Fruit fly (Drosophila melanogaster) whole organism, prepupa: Measurements from ENCODE around the gene CG33235.

Experiments
- Blimp-1 ChIP-seq: fragments of 200-800 bp; sonication (Bioruptor generic); optimal IDR thresholded peaks from 3 replicates; lab custom pipeline; 2017; ENCODE audit warnings: missing biosample characterization, missing genetic modification characterization, mild to moderate bottlenecking, moderate library complexity, missing genetic modification reagents
- CG10631 ChIP-seq: fragments of 200-800 bp; sonication (Bioruptor generic); optimal IDR thresholded peaks from 2 replicates; lab custom pipeline; 2016; ENCODE audit warnings: missing biosample characterization, missing genetic modification characterization
- CG11294 ChIP-seq: fragments of 200-800 bp; sonication (Bioruptor generic); IDR thresholded peaks from 2 replicates; pipeline ENCODE4 v1.3.6; 2022; ENCODE audit warnings: missing biosample characterization, missing genetic modification characterization
- CG11902 ChIP-seq: fragments of 200-800 bp; sonication (Bioruptor generic); optimal IDR thresholded peaks from 3 replicates; lab custom pipeline; 2016; ENCODE audit warnings: missing biosample characterization, missing genetic modification characterization
- CG1621 ChIP-seq: fragments of 200-800 bp; sonication (Bioruptor generic); optimal IDR thresholded peaks from 3 replicates; lab custom pipeline; 2018; ENCODE audit warnings: missing biosample characterization, mild to moderate bottlenecking, missing genetic modification characterization
- CG16779 ChIP-seq: fragments of 200-800 bp; sonication (Bioruptor generic); optimal IDR thresholded peaks from 3 replicates; lab custom pipeline; 2017; ENCODE audit warnings: missing biosample characterization, mild to moderate bottlenecking, missing genetic modification characterization
- CG3032 ChIP-seq: fragments of 200-800 bp; optimal IDR thresholded peaks from 2 replicates; lab custom pipeline; 2019; ENCODE audit warnings: missing biosample characterization, mild to moderate bottlenecking, missing genetic modification characterization, moderate library complexity
- CG31627 ChIP-seq: fragments of 200-800 bp; sonication (Bioruptor generic); optimal IDR thresholded peaks from 3 replicates; lab custom pipeline; 2016; ENCODE audit warnings: missing biosample characterization, missing genetic modification characterization
- CG32006 ChIP-seq: fragments of 200-800 bp; sonication (Bioruptor generic); optimal IDR thresholded peaks from 3 replicates; lab custom pipeline; 2017; ENCODE audit warnings: missing biosample characterization, mild to moderate bottlenecking, missing genetic modification characterization
- CG34406 ChIP-seq: fragments of 200-800 bp; sonication (Bioruptor generic); optimal IDR thresholded peaks from 3 replicates; lab custom pipeline; 2016; ENCODE audit warnings: missing biosample characterization, missing genetic modification characterization
- CG4318 ChIP-seq: fragments of 200-800 bp; sonication (Bioruptor generic); optimal IDR thresholded peaks from 3 replicates; lab custom pipeline; 2017; ENCODE audit warnings: missing biosample characterization, mild to moderate bottlenecking, missing genetic modification characterization
- CG6792 ChIP-seq: fragments of 200-800 bp; sonication (Bioruptor generic); optimal IDR thresholded peaks from 3 replicates; lab custom pipeline; 2016; ENCODE audit warnings: missing biosample characterization, missing genetic modification characterization
- CG6808 ChIP-seq: fragments of 200-800 bp; sonication (Bioruptor generic); optimal IDR thresholded peaks from 3 replicates; lab custom pipeline; 2017; ENCODE audit warnings: missing biosample characterization, missing genetic modification characterization, mild to moderate bottlenecking, moderate library complexity, missing genetic modification reagents
- CG6854 ChIP-seq: fragments of 200-800 bp; sonication (Bioruptor generic); optimal IDR thresholded peaks from 2 replicates; lab custom pipeline; 2017; ENCODE audit warnings: missing biosample characterization, mild to moderate bottlenecking, missing genetic modification characterization
- CG7368 ChIP-seq: fragments of 200-800 bp; sonication (Bioruptor generic); optimal IDR thresholded peaks from 3 replicates; lab custom pipeline; 2016; ENCODE audit warnings: missing biosample characterization, missing genetic modification characterization
- CG8119 ChIP-seq: fragments of 200-800 bp; sonication (Bioruptor generic); IDR thresholded peaks from 3 replicates; pipeline ENCODE4 v1.3.6; 2022; ENCODE audit warnings: missing biosample characterization, missing genetic modification characterization
- CG8319 ChIP-seq: fragments of 200-800 bp; sonication (Bioruptor generic); optimal IDR thresholded peaks from 3 replicates; lab custom pipeline; 2016; ENCODE audit warnings: missing biosample characterization, missing genetic modification characterization
- Eip78C ChIP-seq: fragments of 200-800 bp; sonication (Bioruptor generic); peaks from one replicate; lab custom pipeline; 2016; ENCODE audit warnings: missing biosample characterization, missing genetic modification characterization
- Ets21C ChIP-seq: fragments of 200-800 bp; sonication (Bioruptor generic); optimal IDR thresholded peaks from 3 replicates; lab custom pipeline; 2016; ENCODE audit warnings: missing biosample characterization, missing genetic modification characterization
- Ets96B ChIP-seq: fragments of 200-800 bp; optimal IDR thresholded peaks from 2 replicates; lab custom pipeline; 2019; ENCODE audit warnings: missing biosample characterization, mild to moderate bottlenecking, missing genetic modification characterization, moderate library complexity
- Gug ChIP-seq: fragments of 200-800 bp; sonication (Bioruptor generic); IDR thresholded peaks from 2 replicates; pipeline ENCODE4 v1.3.6; 2022; ENCODE audit warnings: missing biosample characterization, missing genetic modification characterization
- Hr38 ChIP-seq: sonication (Bioruptor generic); optimal IDR thresholded peaks from 2 replicates; lab custom pipeline; 2016; ENCODE audit warnings: missing biosample characterization, missing genetic modification characterization
- Hr39 ChIP-seq: fragments of 200-800 bp; sonication (Bioruptor generic); optimal IDR thresholded peaks from 2 replicates; lab custom pipeline; 2016; ENCODE audit warnings: missing biosample characterization, missing genetic modification characterization
- Lpt ChIP-seq: fragments of 200-800 bp; sonication (Bioruptor generic); optimal IDR thresholded peaks from 3 replicates; lab custom pipeline; 2016; ENCODE audit warnings: missing biosample characterization, missing genetic modification characterization
- Met ChIP-seq: fragments of 200-800 bp; sonication (Bioruptor generic); optimal IDR thresholded peaks from 3 replicates; lab custom pipeline; 2016; ENCODE audit warnings: missing biosample characterization, missing genetic modification characterization
- Smox ChIP-seq: fragments of 200-800 bp; sonication (Bioruptor generic); optimal IDR thresholded peaks from 3 replicates; lab custom pipeline; 2016; ENCODE audit warnings: missing biosample characterization, missing genetic modification characterization
- Sox102F ChIP-seq: fragments of 200-800 bp; sonication (Bioruptor generic); optimal IDR thresholded peaks from 2 replicates; lab custom pipeline; 2016; ENCODE audit warnings: missing biosample characterization, mild to moderate bottlenecking, missing genetic modification characterization
- Sox14 ChIP-seq: fragments of 200-800 bp; sonication (Bioruptor generic); optimal IDR thresholded peaks from 3 replicates; lab custom pipeline; 2016; ENCODE audit warnings: missing biosample characterization, missing genetic modification characterization
- Sox15 ChIP-seq: fragments of 200-800 bp; sonication (Bioruptor generic); optimal IDR thresholded peaks from 3 replicates; lab custom pipeline; 2016; ENCODE audit warnings: missing biosample characterization, missing genetic modification characterization
- achi ChIP-seq: fragments of 200-800 bp; sonication (Bioruptor generic); optimal IDR thresholded peaks from 3 replicates; lab custom pipeline; 2016; ENCODE audit warnings: missing biosample characterization, missing genetic modification characterization
- acj6 ChIP-seq: fragments of 200-800 bp; sonication (Bioruptor generic); optimal IDR thresholded peaks from 3 replicates; lab custom pipeline; 2016; ENCODE audit warnings: missing biosample characterization, missing genetic modification characterization
- cyc ChIP-seq: fragments of 200-800 bp; sonication (Bioruptor generic); optimal IDR thresholded peaks from 3 replicates; lab custom pipeline; 2016; ENCODE audit warnings: missing biosample characterization, missing genetic modification characterization
- dac ChIP-seq: fragments of 200-800 bp; sonication (Bioruptor generic); optimal IDR thresholded peaks from 2 replicates; lab custom pipeline; 2017; ENCODE audit warnings: missing biosample characterization, mild to moderate bottlenecking, missing genetic modification characterization
- dsx ChIP-seq: fragments of 200-800 bp; optimal IDR thresholded peaks from 3 replicates; lab custom pipeline; 2019; ENCODE audit warnings: missing biosample characterization, mild to moderate bottlenecking, missing genetic modification characterization, moderate library complexity; ENCODE audit not compliant: poor library complexity, severe bottlenecking
- eg ChIP-seq: fragments of 200-800 bp; sonication (Bioruptor generic); IDR thresholded peaks from 3 replicates; pipeline ENCODE4 v1.3.6; 2022; ENCODE audit warnings: missing biosample characterization, missing genetic modification characterization
- esn ChIP-seq: fragments of 200-800 bp; sonication (Bioruptor generic); optimal IDR thresholded peaks from 2 replicates; lab custom pipeline; 2016; ENCODE audit warnings: missing biosample characterization, mild to moderate bottlenecking, missing genetic modification characterization, moderate library complexity
- fd59A ChIP-seq: fragments of 200-800 bp; sonication (Bioruptor generic); optimal IDR thresholded peaks from 2 replicates; lab custom pipeline; 2017; ENCODE audit warnings: missing biosample characterization, mild to moderate bottlenecking, missing genetic modification characterization, missing genetic modification reagents
- fd85E ChIP-seq: fragments of 200-800 bp; sonication (Bioruptor generic); optimal IDR thresholded peaks from 3 replicates; lab custom pipeline; 2016; ENCODE audit warnings: missing biosample characterization, missing genetic modification characterization
- fkh ChIP-seq: fragments of 200-800 bp; sonication (Bioruptor generic); optimal IDR thresholded peaks from 3 replicates; lab custom pipeline; 2017; ENCODE audit warnings: missing biosample characterization, mild to moderate bottlenecking, missing genetic modification characterization, moderate library complexity
- lz ChIP-seq: fragments of 200-800 bp; sonication (Bioruptor generic); optimal IDR thresholded peaks from 3 replicates; lab custom pipeline; 2016; ENCODE audit warnings: missing biosample characterization, missing genetic modification characterization
- pdm3 ChIP-seq: fragments of 200-800 bp; sonication (Bioruptor generic); optimal IDR thresholded peaks from 3 replicates; lab custom pipeline; 2016; ENCODE audit warnings: missing biosample characterization, missing genetic modification characterization
- salr ChIP-seq, 2 experiments: fragments of 200-800 bp; sonication (Bioruptor generic); optimal IDR thresholded peaks; 3 replicates each; lab custom pipeline; 2016 to 2018; ENCODE audit warnings: missing biosample characterization in 2 of 2, missing genetic modification characterization in 2 of 2, mild to moderate bottlenecking in 1 of 2
- spab ChIP-seq: fragments of 200-800 bp; sonication (Bioruptor generic); optimal IDR thresholded peaks from 2 replicates; lab custom pipeline; 2017; ENCODE audit warnings: missing biosample characterization, mild to moderate bottlenecking, missing genetic modification characterization, missing genetic modification reagents
- svp ChIP-seq: fragments of 200-800 bp; sonication (Bioruptor generic); peaks from one replicate; lab custom pipeline; 2016; ENCODE audit warnings: missing biosample characterization, missing genetic modification characterization
- topi ChIP-seq: fragments of 200-800 bp; sonication (Bioruptor generic); optimal IDR thresholded peaks from 3 replicates; lab custom pipeline; 2016; ENCODE audit warnings: missing biosample characterization, missing genetic modification characterization

The CG33235 gene

DNA sequence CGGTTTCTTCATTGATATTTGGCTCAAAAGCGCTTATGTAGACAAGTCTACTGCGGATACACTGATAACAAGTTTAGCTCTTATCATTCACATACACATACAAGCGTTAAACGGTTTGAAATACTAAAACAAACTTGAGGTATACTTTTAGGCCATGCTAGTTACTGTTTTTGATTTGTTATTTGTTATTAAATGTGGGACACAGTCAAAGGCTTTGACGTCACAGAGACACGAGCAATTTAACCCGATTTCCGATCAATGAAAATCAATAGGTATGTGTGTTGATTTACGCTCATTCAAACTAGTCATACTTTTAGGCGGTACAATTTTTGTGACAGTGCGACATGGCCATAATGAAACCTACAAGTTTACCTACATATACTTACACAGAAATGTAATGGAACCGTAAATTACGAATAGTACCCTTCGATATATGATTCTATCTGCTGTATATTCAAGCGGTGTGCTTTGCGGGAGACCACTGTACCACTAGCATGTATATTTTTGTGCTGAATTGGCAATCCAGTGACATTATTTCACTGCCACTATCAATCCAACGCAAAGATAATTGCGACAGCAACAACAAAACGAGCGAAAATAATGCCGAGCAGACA lies 44.5 kb downstream of the CG33235 start (continued):
- TF ChIP-seq fkh (GFP tag; lab: Kevin White, UChicago) (peak; percentile 52), Sox102F (peak; percentile 77), Lpt (GFP tag; lab: Kevin White, UChicago) (peak; percentile 64), CG11902 (GFP tag; lab: Kevin White, UChicago) (peak; percentile 79), CG1621 (tag; lab: Kevin White, UChicago) (peak; percentile 72), acj6 (GFP tag; lab: Kevin White, UChicago) (peak; percentile 85), Sox15 (GFP tag; lab: Kevin White, UChicago) (peak; percentile 75), CG6854 (peak; percentile 18), achi (GFP tag; lab: Kevin White, UChicago) (peak; percentile 76), cyc (GFP tag; lab: Kevin White, UChicago) (peak; percentile 86), pdm3 (GFP tag; lab: Kevin White, UChicago) (peak; percentile 89), eg (GFP tag; lab: Robert Waterston, UW) (peak; percentile 94), Gug (GFP tag; lab: Robert Waterston, UW) (peak; percentile 85), CG3032 (tag; lab: Kevin White, UChicago) (peak; percentile 61), CG6808 (GFP tag; lab: Kevin White, UChicago) (peak; percentile 26), svp (GFP tag; lab: Kevin White, UChicago) (peak; percentile 91), dsx (GFP tag; lab: Kevin White, UChicago) (peak; percentile 59), Met (GFP tag; lab: Kevin White, UChicago) (peak; percentile 82), Sox14 (GFP tag; lab: Kevin White, UChicago) (peak; percentile 86), fd85E (GFP tag; lab: Kevin White, UChicago) (peak; percentile 43), CG16779 (tag; lab: Kevin White, UChicago) (peak; percentile 66)

DNA sequence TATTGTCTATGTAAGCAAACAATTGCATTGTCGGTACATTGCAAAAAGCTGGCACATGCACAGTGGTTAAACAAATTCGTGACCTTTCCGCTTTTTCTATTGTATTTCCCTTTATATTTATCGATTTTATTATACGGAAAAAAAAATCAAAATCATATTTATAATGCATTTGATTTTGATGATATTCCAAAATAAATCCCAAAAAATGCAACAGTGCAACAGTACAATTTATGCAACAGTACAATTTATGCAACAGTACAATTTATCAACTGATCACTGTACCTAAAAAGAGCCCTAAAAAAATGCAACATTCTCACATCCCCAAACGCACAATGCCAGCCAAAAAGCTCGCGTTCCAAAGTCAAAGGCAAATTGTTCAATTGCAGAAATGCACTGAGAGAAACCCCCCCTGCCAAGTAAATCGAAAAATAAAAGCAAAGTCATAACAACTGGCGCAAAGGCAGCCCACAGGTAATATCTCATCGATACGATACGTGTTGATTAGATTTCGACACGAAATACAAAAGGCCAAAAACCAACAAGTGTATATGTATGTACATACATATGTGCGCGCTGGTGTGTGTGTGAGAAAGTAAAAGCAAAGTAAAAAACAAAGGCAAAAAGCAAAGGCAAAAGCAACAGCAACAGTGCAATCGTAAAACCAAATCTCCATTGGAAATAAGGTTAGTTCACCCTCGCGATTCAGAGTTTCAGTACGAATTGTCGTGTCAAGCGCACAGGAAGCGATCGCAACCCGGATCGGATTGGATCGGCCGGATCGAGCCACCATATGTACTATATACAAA lies 49.3 kb downstream of the CG33235 start, which contains the start of gene Sk1:
TSS of gene Sk1 (plus strand) at position 711 of the 806 bp plus-strand sequence.
- TF ChIP-seq CG4318 (no peak), spab (GFP tag; lab: Kevin White, UChicago) (no peak), dac (GFP tag; lab: Kevin White, UChicago) (no peak), Gug (GFP tag; lab: Robert Waterston, UW) (no peak), Blimp-1 (GFP tag; lab: Kevin White, UChicago) (peak; percentile 5), fkh (GFP tag; lab: Kevin White, UChicago) (no peak), Hr38 (GFP tag; lab: Kevin White, UChicago) (no peak), Ets96B (no peak), Sox14 (GFP tag; lab: Kevin White, UChicago) (no peak), CG8319 (GFP tag; lab: Kevin White, UChicago) (no peak), fd59A (no peak), topi (GFP tag; lab: Kevin White, UChicago) (peak; percentile 33), svp (GFP tag; lab: Kevin White, UChicago) (peak; percentile 74), CG7368 (no peak), Hr39 (GFP tag; lab: Kevin White, UChicago) (peak; percentile 28), dsx (GFP tag; lab: Kevin White, UChicago) (no peak), CG6808 (GFP tag; lab: Kevin White, UChicago) (no peak), CG32006 (GFP tag; lab: Kevin White, UChicago) (peak; percentile 27), achi (GFP tag; lab: Kevin White, UChicago) (no peak), pdm3 (GFP tag; lab: Kevin White, UChicago) (peak; percentile 12), salr (GFP tag; optimal IDR thresholded peaks at IDR 0.05; lab: Kevin White, UChicago) (no peak), CG6792 (GFP tag; lab: Kevin White, UChicago) (no peak), lz (GFP tag; lab: Kevin White, UChicago) (peak; percentile 40), cyc (GFP tag; lab: Kevin White, UChicago) (peak; percentile 44), CG3032 (tag; lab: Kevin White, UChicago) (no peak), CG10631 (GFP tag; lab: Kevin White, UChicago) (no peak), CG31627 (GFP tag; lab: Kevin White, UChicago) (peak; percentile 19), CG6854 (no peak), fd85E (GFP tag; lab: Kevin White, UChicago) (no peak), Smox (peak; percentile 26), Eip78C (GFP tag; lab: Kevin White, UChicago) (peak; percentile 46), CG34406 (GFP tag; lab: Kevin White, UChicago) (peak; percentile 37), esn (GFP tag; lab: Kevin White, UChicago) (peak; percentile 33), CG11294 (GFP tag; lab: Robert Waterston, UW) (0 out of 2 replicates have a peak, but pooled peaks have one; percentile 21), Ets21C (GFP tag; lab: Kevin White, UChicago) (no peak), CG8119 (0 out of 3 replicates have a peak, but pooled peaks have one; percentile 27)
